Worm (Caenorhabditis elegans) whole organism, young adult: ENCODE results near the gene atg-16.2.

Source experiments
- B0019.2 ChIP-seq: fragments of 200-800 bp; sonication (Bioruptor generic); conservative IDR thresholded peaks from 2 replicates; pipeline ENCODE4 v1.3.6; 2022; ENCODE audit warnings: missing genetic modification reagents, missing genetic modification characterization, missing compliant biosample characterization
- Y67H2A.10 ChIP-seq: fragments of 200-800 bp; sonication (Bioruptor generic); conservative IDR thresholded peaks from 2 replicates; pipeline ENCODE4 v1.3.6; 2022; ENCODE audit warnings: missing genetic modification reagents, missing genetic modification characterization, missing compliant biosample characterization
- ama-1 ChIP-seq, 3 experiments: fragments of 150-350 bp in 1 of 3; sonication (generic microtip) in 2 of 3; optimal IDR thresholded peaks; 2 replicates each; lab custom pipeline; 2014 to 2018; ENCODE audit warnings: missing biosample characterization in 2 of 3, missing genetic modification characterization in 2 of 3, missing genetic modification reagents in 2 of 3
- aptf-2 ChIP-seq: fragments of 200-800 bp; sonication (Bioruptor generic); conservative IDR thresholded peaks from 2 replicates; pipeline ENCODE4 v1.3.6; 2022; ENCODE audit warnings: missing genetic modification reagents, missing genetic modification characterization, missing compliant biosample characterization
- nhr-179 ChIP-seq: sonication (generic microtip); optimal IDR thresholded peaks from 2 replicates; lab custom pipeline; 2016; ENCODE audit warnings: mild to moderate bottlenecking, missing genetic modification characterization, missing compliant biosample characterization
- unc-62 ChIP-seq: fragments of 150-350 bp; optimal IDR thresholded peaks from 2 replicates; lab custom pipeline; 2014; ENCODE audit warnings: missing biosample characterization, missing genetic modification reagents, missing genetic modification characterization

DNA sequence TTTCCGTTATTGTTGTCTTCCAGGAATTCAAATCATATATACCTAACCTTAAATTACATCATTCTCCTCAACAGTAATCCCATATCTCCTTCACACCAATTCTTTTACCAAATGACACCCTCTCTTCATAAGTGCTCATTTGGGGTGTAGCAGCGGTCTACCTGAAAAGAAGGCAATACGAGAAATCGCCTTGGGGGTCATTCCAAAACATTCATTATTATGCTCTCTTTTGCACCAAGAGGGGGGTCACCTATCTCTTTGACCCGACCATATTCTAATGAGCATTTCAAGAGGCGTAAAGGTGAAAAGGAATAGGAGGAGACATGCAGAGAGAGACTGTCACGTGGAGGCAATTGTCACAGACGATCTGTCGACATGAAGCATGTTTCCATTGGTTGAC, 16.3 kb downstream of the atg-16.2 start:
- TF ChIP-seq nhr-179 (tag; lab: Kevin White, UChicago), result no peak
- TF ChIP-seq unc-62 (GFP tag; lab: Kevin White, UChicago), result no peak
- no peak for TF ChIP-seq ama-1 (optimal IDR thresholded peaks at IDR 0.05; lab: Kevin White, UChicago)
- no peak for TF ChIP-seq ama-1 (GFP tag; optimal IDR thresholded peaks at IDR 0.05; lab: Kevin White, UChicago)
- no peak for TF ChIP-seq aptf-2 (GFP tag; lab: Robert Waterston, UW)
- no peak for TF ChIP-seq B0019.2
- no peak for TF ChIP-seq Y67H2A.10 (GFP tag; lab: Robert Waterston, UW)
